Fruit fly (Drosophila melanogaster): Measurements from ENCODE around the gene AlaRS-m.

AlaRS-m gene

dm6 chr3L:5145814-5146244 lies at the start of gene AlaRS-m, which contains the start of gene Fitm:
Gene AlaRS-m (plus strand): TSS chr3L:5146098.
Gene Fitm (minus strand): TSS chr3L:5146063.
- TF ChIP-seq Myc (optimal IDR thresholded peaks at IDR 0.05) (peak; percentile 58), CrebA (GFP tag; optimal IDR thresholded peaks at IDR 0.05; ENCODE audit: borderline replicate concordance) (no peak), Rel (GFP tag; optimal IDR thresholded peaks at IDR 0.05) (no peak), Rel (tag; optimal IDR thresholded peaks at IDR 0.05) (peak; percentile 32)

- TF ChIP-seq dmrt93B (GFP tag; optimal IDR thresholded peaks at IDR 0.05) (no peak), Sp1 (GFP tag; optimal IDR thresholded peaks at IDR 0.05) (peak; percentile 18)
Measured at dm6 chr3L:5096674-5097073, 49.2 kb upstream of the AlaRS-m start.

dm6 chr3L:5102050-5102449 lies 43.8 kb upstream of the AlaRS-m start:
- TF ChIP-seq CG9705 (GFP tag; optimal IDR thresholded peaks at IDR 0.05), result no peak
- no peak for TF ChIP-seq rgr (GFP tag; optimal IDR thresholded peaks at IDR 0.05)
- no peak for TF ChIP-seq lola (GFP tag; optimal IDR thresholded peaks at IDR 0.05)
- TF ChIP-seq pan (optimal IDR thresholded peaks at IDR 0.05), result no peak
- TF ChIP-seq Vsx2 (GFP tag; optimal IDR thresholded peaks at IDR 0.05; ENCODE audit: partially characterized antibody), result no peak
- no peak for TF ChIP-seq dmrt93B (GFP tag; optimal IDR thresholded peaks at IDR 0.05)

- TF ChIP-seq Hnf4 (GFP tag; optimal IDR thresholded peaks at IDR 0.05), result no peak
Measured at dm6 chr3L:5125202-5125601, 20.7 kb upstream of the AlaRS-m start.

dm6 chr3L:5127609-5128008 lies 18.3 kb upstream of the AlaRS-m start:
- no peak for TF ChIP-seq h (GFP tag; optimal IDR thresholded peaks at IDR 0.05)
- no peak for TF ChIP-seq foxo (GFP tag; optimal IDR thresholded peaks at IDR 0.05)
- no peak for TF ChIP-seq usp (GFP tag; optimal IDR thresholded peaks at IDR 0.05)
- no peak for TF ChIP-seq Sp1 (GFP tag; optimal IDR thresholded peaks at IDR 0.05)
- TF ChIP-seq dsf (GFP tag; optimal IDR thresholded peaks at IDR 0.05; ENCODE audit: borderline replicate concordance), result no peak
- no peak for TF ChIP-seq sage (GFP tag; optimal IDR thresholded peaks at IDR 0.05)
- TF ChIP-seq CG32264 (GFP tag; optimal IDR thresholded peaks at IDR 0.05), result no peak
- no peak for TF ChIP-seq Mio (GFP tag; optimal IDR thresholded peaks at IDR 0.05)
- no peak for TF ChIP-seq Hr83 (GFP tag; optimal IDR thresholded peaks at IDR 0.05; ENCODE audit: poor library complexity, severe bottlenecking)
- TF ChIP-seq rgr (GFP tag; optimal IDR thresholded peaks at IDR 0.05), result no peak
- no peak for TF ChIP-seq psq (GFP tag; optimal IDR thresholded peaks at IDR 0.05)
- no peak for TF ChIP-seq Abd-B (GFP tag; optimal IDR thresholded peaks at IDR 0.05)
- no peak for TF ChIP-seq dmrt93B (GFP tag; optimal IDR thresholded peaks at IDR 0.05)
- TF ChIP-seq lola (GFP tag; optimal IDR thresholded peaks at IDR 0.05), result no peak
- no peak for TF ChIP-seq Jra (GFP tag; optimal IDR thresholded peaks at IDR 0.05)
- TF ChIP-seq N (GFP tag; optimal IDR thresholded peaks at IDR 0.05), result no peak
- TF ChIP-seq OdsH (GFP tag; optimal IDR thresholded peaks at IDR 0.05), result no peak
- no peak for TF ChIP-seq Hr78 (GFP tag; optimal IDR thresholded peaks at IDR 0.05)
- no peak for TF ChIP-seq GATAd (GFP tag; optimal IDR thresholded peaks at IDR 0.05)

- TF ChIP-seq rgr (GFP tag; optimal IDR thresholded peaks at IDR 0.05) (no peak), usp (GFP tag; optimal IDR thresholded peaks at IDR 0.05) (no peak), CrebA (GFP tag; optimal IDR thresholded peaks at IDR 0.05; ENCODE audit: borderline replicate concordance) (no peak), OdsH (GFP tag; optimal IDR thresholded peaks at IDR 0.05) (no peak), Hr83 (GFP tag; optimal IDR thresholded peaks at IDR 0.05; ENCODE audit: poor library complexity, severe bottlenecking) (no peak), dl (GFP tag; optimal IDR thresholded peaks at IDR 0.05; ENCODE audit: insufficient read depth in 1 of 2, partially characterized antibody in 2 of 2) (no peak), CG32264 (GFP tag; optimal IDR thresholded peaks at IDR 0.05) (no peak), Mio (GFP tag; optimal IDR thresholded peaks at IDR 0.05) (no peak), Vsx2 (GFP tag; optimal IDR thresholded peaks at IDR 0.05; ENCODE audit: partially characterized antibody) (no peak), dsf (GFP tag; optimal IDR thresholded peaks at IDR 0.05; ENCODE audit: borderline replicate concordance) (no peak), Dif (GFP tag; optimal IDR thresholded peaks at IDR 0.05; ENCODE audit: partially characterized antibody) (no peak), woc (GFP tag; optimal IDR thresholded peaks at IDR 0.05) (no peak), foxo (GFP tag; optimal IDR thresholded peaks at IDR 0.05) (peak in 1 of 2 experiments; percentile 39), lola (GFP tag; optimal IDR thresholded peaks at IDR 0.05) (no peak), tai (GFP tag; optimal IDR thresholded peaks at IDR 0.05) (no peak), dmrt93B (GFP tag; optimal IDR thresholded peaks at IDR 0.05) (no peak), ey (GFP tag; optimal IDR thresholded peaks at IDR 0.05) (no peak), Sp1 (GFP tag; optimal IDR thresholded peaks at IDR 0.05) (no peak), Jra (GFP tag; optimal IDR thresholded peaks at IDR 0.05) (no peak), Abd-B (GFP tag; optimal IDR thresholded peaks at IDR 0.05) (no peak), brk (GFP tag; optimal IDR thresholded peaks at IDR 0.05) (no peak), CG9705 (GFP tag; optimal IDR thresholded peaks at IDR 0.05) (no peak), Hr78 (GFP tag; optimal IDR thresholded peaks at IDR 0.05) (no peak), Hnf4 (GFP tag; optimal IDR thresholded peaks at IDR 0.05) (no peak), h (GFP tag; optimal IDR thresholded peaks at IDR 0.05) (peak; percentile 16), jim (GFP tag; optimal IDR thresholded peaks at IDR 0.05) (no peak), Rel (GFP tag; optimal IDR thresholded peaks at IDR 0.05) (no peak), Rel (tag; optimal IDR thresholded peaks at IDR 0.05) (no peak), br (GFP tag; optimal IDR thresholded peaks at IDR 0.05) (no peak), fru (GFP tag; optimal IDR thresholded peaks at IDR 0.05) (peak; percentile 18), sv (GFP tag; optimal IDR thresholded peaks at IDR 0.05) (no peak), psq (GFP tag; optimal IDR thresholded peaks at IDR 0.05) (peak; percentile 65), Dfd (GFP tag; optimal IDR thresholded peaks at IDR 0.05) (no peak)
Measured at dm6 chr3L:5128214-5128613, 17.7 kb upstream of the AlaRS-m start.
